Fruit fly (Drosophila melanogaster) whole organism, prepupa: ENCODE data around the gene CG31743.

ENCODE experiments used
- Eip75B ChIP-seq: fragments of 200-800 bp; sonication (Bioruptor generic); optimal IDR thresholded peaks from 3 replicates; lab custom pipeline; 2016; ENCODE audit warnings: missing biosample characterization, missing genetic modification characterization
- Hr39 ChIP-seq: fragments of 200-800 bp; sonication (Bioruptor generic); optimal IDR thresholded peaks from 2 replicates; lab custom pipeline; 2016; ENCODE audit warnings: missing biosample characterization, missing genetic modification characterization
- svp ChIP-seq: fragments of 200-800 bp; sonication (Bioruptor generic); peaks from one replicate; lab custom pipeline; 2016; ENCODE audit warnings: missing biosample characterization, missing genetic modification characterization

DNA sequence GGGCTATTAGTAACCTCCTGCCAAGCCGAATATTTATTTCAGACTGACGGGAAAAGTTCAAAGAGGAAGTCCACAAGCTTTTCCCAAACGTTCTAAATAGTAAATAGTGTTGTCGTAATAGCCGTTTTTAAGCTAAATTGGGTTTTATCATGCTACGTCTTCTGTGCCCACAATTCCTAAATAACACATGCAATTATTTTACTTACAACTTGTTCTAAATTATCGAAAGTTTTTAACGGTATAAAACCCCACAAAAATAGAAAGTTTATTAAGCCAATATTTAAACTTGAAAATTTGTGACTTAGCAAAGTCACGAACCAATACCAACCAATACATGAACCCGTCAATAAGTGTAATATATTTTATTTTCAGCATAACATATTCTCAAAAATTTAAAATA, 30.6 kb upstream of the CG31743 start, which contains the start of gene CG13284:
- TF ChIP-seq Hr39 (no peak), Eip75B (GFP tag; lab: Kevin White, UChicago) (no peak), svp (GFP tag; lab: Kevin White, UChicago) (no peak)
